Fruit fly (Drosophila melanogaster): Measurements from ENCODE around the gene CG11656.

DNA sequence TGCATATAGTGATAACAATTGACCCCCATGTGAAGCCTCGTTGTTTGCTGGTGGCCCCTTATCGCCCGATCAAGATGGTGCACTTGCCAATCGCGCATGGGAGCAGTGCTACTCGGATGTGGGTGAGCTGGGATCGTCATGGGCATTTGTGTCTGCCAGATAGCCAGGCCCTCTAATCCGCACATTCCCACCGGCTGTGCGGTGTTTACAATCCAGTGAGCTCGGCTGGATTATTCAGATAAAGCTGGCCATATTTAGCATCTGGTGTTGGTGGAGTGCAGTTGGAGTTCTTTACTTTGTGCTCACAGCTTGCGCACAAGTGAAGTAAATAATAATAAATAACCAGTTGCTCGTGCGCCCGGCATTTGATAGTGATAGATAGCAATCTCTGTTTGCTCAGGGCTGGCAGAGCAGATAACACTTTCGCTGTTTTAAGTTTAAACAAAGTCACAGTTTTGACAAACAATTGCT, 23.3 kb downstream of the CG11656 start:
- TF ChIP-seq CG1647 (GFP tag; optimal IDR thresholded peaks at IDR 0.05) (peak; percentile 5), her (GFP tag; optimal IDR thresholded peaks at IDR 0.05) (no peak), usp (GFP tag; optimal IDR thresholded peaks at IDR 0.05) (no peak), CG7556 (GFP tag; optimal IDR thresholded peaks at IDR 0.05) (no peak), fd96Cb (tag; optimal IDR thresholded peaks at IDR 0.05) (no peak), jing (GFP tag; optimal IDR thresholded peaks at IDR 0.05) (no peak), CG33557 (GFP tag; optimal IDR thresholded peaks at IDR 0.05) (no peak), Dll (GFP tag; IDR thresholded peaks at IDR 0.05; ENCODE audit: partially characterized antibody) (no peak)

All from whole organism, embryonic.